Fruit fly (Drosophila melanogaster) whole organism, pupa: ENCODE measurements around the gene M6.
A peak's percentile ranks its signal among the peaks of the same experiment; 100 is the strongest.

ENCODE experiments used
- CG10348 ChIP-seq: fragments of 200-800 bp; sonication (Bioruptor generic); IDR thresholded peaks from 2 replicates; pipeline ENCODE4 v1.3.6; 2022; ENCODE audit warnings: missing biosample characterization, missing genetic modification characterization
- CG12605 ChIP-seq: fragments of 200-800 bp; sonication (Bioruptor generic); IDR thresholded peaks from 2 replicates; pipeline ENCODE4 v1.3.6; 2022; ENCODE audit warnings: missing biosample characterization, missing genetic modification characterization
- CG13204 ChIP-seq: fragments of 200-800 bp; sonication (Bioruptor generic); optimal IDR thresholded peaks from 2 replicates; lab custom pipeline; 2018; ENCODE audit warnings: missing biosample characterization, mild to moderate bottlenecking, missing genetic modification characterization, moderate library complexity
- CG14655 ChIP-seq: fragments of 200-800 bp; sonication (Bioruptor generic); optimal IDR thresholded peaks from 3 replicates; lab custom pipeline; 2017; ENCODE audit warnings: mild to moderate bottlenecking, missing biosample characterization, missing genetic modification reagents, missing genetic modification characterization
- CG15710 ChIP-seq: fragments of 200-800 bp; sonication (Bioruptor generic); optimal IDR thresholded peaks from 2 replicates; lab custom pipeline; 2018; ENCODE audit warnings: missing biosample characterization, mild to moderate bottlenecking, missing genetic modification characterization, moderate library complexity
- CG17806 ChIP-seq: fragments of 200-800 bp; sonication (Bioruptor generic); optimal IDR thresholded peaks from 2 replicates; lab custom pipeline; 2018; ENCODE audit warnings: missing biosample characterization, mild to moderate bottlenecking, missing genetic modification characterization, moderate library complexity
- CG32121 ChIP-seq: fragments of 200-800 bp; sonication (Bioruptor generic); IDR thresholded peaks from 2 replicates; pipeline ENCODE4 v1.3.6; 2022; ENCODE audit warnings: missing biosample characterization, missing genetic modification characterization
- CG34367 ChIP-seq: fragments of 200-800 bp; sonication (Bioruptor generic); optimal IDR thresholded peaks from 2 replicates; lab custom pipeline; 2018; ENCODE audit warnings: missing biosample characterization, mild to moderate bottlenecking, missing genetic modification characterization
- CG4496 ChIP-seq: fragments of 200-800 bp; sonication (Bioruptor generic); IDR thresholded peaks from 3 replicates; pipeline ENCODE4 v1.3.6; 2022; ENCODE audit warnings: missing biosample characterization, missing genetic modification characterization
- CG8159 ChIP-seq: fragments of 200-800 bp; sonication (Bioruptor generic); optimal IDR thresholded peaks from 3 replicates; lab custom pipeline; 2018; ENCODE audit warnings: missing biosample characterization, mild to moderate bottlenecking, missing genetic modification characterization, moderate library complexity
- CG8301 ChIP-seq: fragments of 200-800 bp; sonication (Bioruptor generic); optimal IDR thresholded peaks from 2 replicates; lab custom pipeline; 2018; ENCODE audit warnings: missing biosample characterization, mild to moderate bottlenecking, missing genetic modification characterization
- CG9948 ChIP-seq: fragments of 200-800 bp; sonication (Bioruptor generic); optimal IDR thresholded peaks from 2 replicates; lab custom pipeline; 2018; ENCODE audit warnings: missing biosample characterization, mild to moderate bottlenecking, missing genetic modification characterization, moderate library complexity
- D1 ChIP-seq: fragments of 200-800 bp; sonication (Bioruptor generic); optimal IDR thresholded peaks from 2 replicates; lab custom pipeline; 2018; ENCODE audit warnings: missing biosample characterization, mild to moderate bottlenecking, missing genetic modification characterization, moderate library complexity
- EcR ChIP-seq: fragments of 200-800 bp; sonication (Bioruptor generic); optimal IDR thresholded peaks from 3 replicates; lab custom pipeline; 2019; ENCODE audit warnings: missing biosample characterization, missing genetic modification characterization, mild to moderate bottlenecking, moderate library complexity, missing genetic modification reagents
- Ets98B ChIP-seq: fragments of 200-800 bp; sonication (Bioruptor generic); IDR thresholded peaks from 2 replicates; pipeline ENCODE4 v1.3.6; 2022; ENCODE audit warnings: missing biosample characterization, missing genetic modification characterization
- Pif1A ChIP-seq: fragments of 200-800 bp; sonication (Bioruptor generic); optimal IDR thresholded peaks from 3 replicates; lab custom pipeline; 2016; ENCODE audit warnings: missing biosample characterization, missing genetic modification characterization
- Pif1B ChIP-seq: fragments of 200-800 bp; sonication (Bioruptor generic); optimal IDR thresholded peaks from 3 replicates; lab custom pipeline; 2016; ENCODE audit warnings: missing biosample characterization, missing genetic modification characterization
- Snoo ChIP-seq: fragments of 200-800 bp; sonication (Bioruptor generic); optimal IDR thresholded peaks from 3 replicates; lab custom pipeline; 2017; ENCODE audit warnings: missing biosample characterization, mild to moderate bottlenecking, missing genetic modification characterization, inconsistent platforms
- fd96Ca ChIP-seq: fragments of 200-800 bp; sonication (Bioruptor generic); IDR thresholded peaks from 3 replicates; pipeline ENCODE4 v1.3.6; 2022; ENCODE audit warnings: missing biosample characterization, missing genetic modification characterization
- gl ChIP-seq: fragments of 200-800 bp; sonication (Bioruptor generic); optimal IDR thresholded peaks from 2 replicates; lab custom pipeline; 2018; ENCODE audit warnings: missing biosample characterization, mild to moderate bottlenecking, missing genetic modification characterization
- rn ChIP-seq: fragments of 200-800 bp; sonication (Bioruptor generic); IDR thresholded peaks from 2 replicates; pipeline ENCODE4 v1.3.6; 2022; ENCODE audit warnings: missing biosample characterization, missing genetic modification characterization

M6 gene

dm6 chr3L:21516716-21517266 is 9.1 kb downstream of the M6 start:
- TF ChIP-seq CG8159 (tag; lab: Kevin White, UChicago) (peak; percentile 28), CG9948 (tag; lab: Kevin White, UChicago) (peak; percentile 8), fd96Ca (0 out of 3 replicates have a peak, but pooled peaks have one; percentile 6), CG10348 (GFP tag; lab: Robert Waterston, UW) (no peak), CG17806 (tag; lab: Kevin White, UChicago) (peak; percentile 4), CG14655 (peak; percentile 28), D1 (tag; lab: Kevin White, UChicago) (no peak), CG8301 (tag; lab: Kevin White, UChicago) (peak; percentile 22), gl (tag; lab: Kevin White, UChicago) (no peak), CG34367 (no peak), rn (no peak), Ets98B (GFP tag; lab: Robert Waterston, UW) (peak; percentile 33; the same call in 1 of the 2 replicates), CG15710 (tag; lab: Kevin White, UChicago) (peak; percentile 13), CG32121 (GFP tag; lab: Robert Waterston, UW) (0 out of 2 replicates have a peak, but pooled peaks have one; percentile 39), Pif1A (GFP tag; lab: Kevin White, UChicago) (peak; percentile 36), CG12605 (GFP tag; lab: Robert Waterston, UW) (0 out of 2 replicates have a peak, but pooled peaks have one; percentile 39), EcR (peak; percentile 77), CG4496 (GFP tag; lab: Robert Waterston, UW) (no peak), CG13204 (GFP tag; lab: Kevin White, UChicago) (no peak), Snoo (tag; lab: Kevin White, UChicago) (peak; percentile 13), Pif1B (peak; percentile 16)

dm6 chr3L:21518345-21518744 is 10.7 kb downstream of the M6 start:
- TF ChIP-seq Snoo (tag; lab: Kevin White, UChicago) (no peak), Ets98B (GFP tag; lab: Robert Waterston, UW) (no peak), CG12605 (GFP tag; lab: Robert Waterston, UW) (no peak), CG8159 (tag; lab: Kevin White, UChicago) (no peak), fd96Ca (no peak), gl (tag; lab: Kevin White, UChicago) (no peak), CG8301 (tag; lab: Kevin White, UChicago) (no peak), CG15710 (tag; lab: Kevin White, UChicago) (no peak), CG17806 (tag; lab: Kevin White, UChicago) (no peak), CG14655 (no peak), Pif1B (no peak), Pif1A (GFP tag; lab: Kevin White, UChicago) (no peak)

- TF ChIP-seq CG8159 (tag; lab: Kevin White, UChicago) (no peak), CG15710 (tag; lab: Kevin White, UChicago) (no peak), Pif1B (no peak), EcR (peak; percentile 15)
These were observed 15.6 kb downstream of the M6 start, which contains the start of gene CG7611 for dm6 chr3L:21523059-21523836. TSS of gene CG7611 (plus strand) at chr3L:21523186.

dm6 chr3L:21524071-21524889 is 16.6 kb downstream of the M6 start:
- TF ChIP-seq fd96Ca (no peak), CG14655 (no peak), CG4496 (GFP tag; lab: Robert Waterston, UW) (no peak; the same call in 2 of the 3 replicates), gl (tag; lab: Kevin White, UChicago) (no peak), EcR (no peak), CG9948 (tag; lab: Kevin White, UChicago) (peak; percentile 4), CG8301 (tag; lab: Kevin White, UChicago) (peak; percentile 44), CG15710 (tag; lab: Kevin White, UChicago) (peak; percentile 33), CG12605 (GFP tag; lab: Robert Waterston, UW) (no peak), Ets98B (GFP tag; lab: Robert Waterston, UW) (peak; percentile 60), Snoo (tag; lab: Kevin White, UChicago) (peak; percentile 16), CG34367 (no peak), CG32121 (GFP tag; lab: Robert Waterston, UW) (peak; percentile 67), CG8159 (tag; lab: Kevin White, UChicago) (no peak), CG13204 (GFP tag; lab: Kevin White, UChicago) (no peak), CG10348 (GFP tag; lab: Robert Waterston, UW) (no peak), CG17806 (tag; lab: Kevin White, UChicago) (peak; percentile 38), D1 (tag; lab: Kevin White, UChicago) (no peak), rn (no peak; the same call in 1 of the 2 replicates), Pif1A (GFP tag; lab: Kevin White, UChicago) (no peak), Pif1B (peak; percentile 54)

dm6 chr3L:21529108-21529507 is 21.5 kb downstream of the M6 start, which contains the start of gene Arv1:
TSS of gene Arv1 (minus strand) at chr3L:21529333.
- TF ChIP-seq D1 (tag; lab: Kevin White, UChicago) (no peak), CG17806 (tag; lab: Kevin White, UChicago) (no peak), CG9948 (tag; lab: Kevin White, UChicago) (no peak), rn (no peak), CG34367 (no peak), Pif1B (no peak), CG13204 (GFP tag; lab: Kevin White, UChicago) (no peak), CG14655 (no peak), CG12605 (GFP tag; lab: Robert Waterston, UW) (no peak), CG32121 (GFP tag; lab: Robert Waterston, UW) (no peak), Pif1A (GFP tag; lab: Kevin White, UChicago) (no peak), gl (tag; lab: Kevin White, UChicago) (no peak), EcR (no peak), Snoo (tag; lab: Kevin White, UChicago) (no peak), CG8159 (tag; lab: Kevin White, UChicago) (no peak)
